Worm (Caenorhabditis elegans): ENCODE measurements around the gene srt-54.

- TF ChIP-seq flh-1 (GFP tag; optimal IDR thresholded peaks at IDR 0.05) = no peak
- no peak for TF ChIP-seq nhr-12 (tag; optimal IDR thresholded peaks at IDR 0.05)
- TF ChIP-seq unc-39 (tag; optimal IDR thresholded peaks at IDR 0.05) = no peak
- TF ChIP-seq nhr-237 (tag; optimal IDR thresholded peaks at IDR 0.05) = no peak
- TF ChIP-seq blmp-1 (tag; optimal IDR thresholded peaks at IDR 0.05) = no peak
- no peak for TF ChIP-seq unc-120 (tag; optimal IDR thresholded peaks at IDR 0.05; ENCODE audit: poor library complexity, severe bottlenecking)
Observed at ce11 chrII:69354-69753, 47.7 kb upstream of the srt-54 start, which contains the start of gene egl-26.
